Fruit fly (Drosophila melanogaster) whole organism, embryonic: Measurements from ENCODE around the gene CG9932.

Source experiments
- CG13624 ChIP-seq: fragments of 200-800 bp; sonication (Bioruptor generic); optimal IDR thresholded peaks from 2 replicates; lab custom pipeline; 2016; ENCODE audit warnings: missing biosample characterization, missing genetic modification characterization
- Sox100B ChIP-seq: fragments of 200-800 bp; sonication (Bioruptor generic); optimal IDR thresholded peaks from 3 replicates; lab custom pipeline; 2018; ENCODE audit warnings: missing biosample characterization, mild to moderate bottlenecking, missing genetic modification characterization
- jumu ChIP-seq: fragments of 200-800 bp; sonication (Bioruptor generic); optimal IDR thresholded peaks from 3 replicates; lab custom pipeline; 2016; ENCODE audit warnings: missing biosample characterization, missing genetic modification characterization

dm6 chr2L:13073797-13074196 is 13.9 kb upstream of the CG9932 start:
- TF ChIP-seq CG13624 (GFP tag; lab: Kevin White, UChicago) (no peak), jumu (peak; percentile 41), Sox100B (GFP tag; lab: Kevin White, UChicago) (peak; percentile 51)
